Worm (Caenorhabditis elegans): ENCODE data around the gene Y110A2AL.9.

ce11 chrII:2894295-2894694 is 27.9 kb upstream of the Y110A2AL.9 start, which contains the start of gene sqv-2:
- TF ChIP-seq ztf-22 (GFP tag; optimal IDR thresholded peaks at IDR 0.05) (no peak), lin-26 (GFP tag; IDR thresholded peaks at IDR 0.05) (no peak), F37B4.10 (GFP tag; IDR thresholded peaks at IDR 0.05) (no peak), ama-1 (optimal IDR thresholded peaks at IDR 0.05) (no peak), ama-1 (GFP tag; optimal IDR thresholded peaks at IDR 0.05) (no peak), ceh-100 (GFP tag; IDR thresholded peaks at IDR 0.05) (no peak), tlf-1 (GFP tag; optimal IDR thresholded peaks at IDR 0.05) (no peak), ets-4 (GFP tag; optimal IDR thresholded peaks at IDR 0.05) (no peak), attf-5 (GFP tag; optimal IDR thresholded peaks at IDR 0.05) (no peak), K11D2.4 (GFP tag; IDR thresholded peaks at IDR 0.05) (no peak), nfya-1 (tag; optimal IDR thresholded peaks at IDR 0.05; ENCODE audit: borderline replicate concordance, insufficient read depth) (no peak)
